Worm (Caenorhabditis elegans) whole organism, young adult: ENCODE results near the gene Y82E9BR.8.

Experiments used
- B0261.1 ChIP-seq: sonication (generic microtip); optimal IDR thresholded peaks from 2 replicates; lab custom pipeline; 2016; ENCODE audit warnings: mild to moderate bottlenecking, missing genetic modification characterization, moderate library complexity, missing compliant biosample characterization
- B0336.3 ChIP-seq: fragments of 200-800 bp; sonication (Bioruptor generic); IDR thresholded peaks from 2 replicates; pipeline ENCODE4 v1.3.6; 2022; ENCODE audit warnings: missing genetic modification characterization, missing compliant biosample characterization
- C06A6.2 ChIP-seq: fragments of 200-800 bp; sonication (Bioruptor generic); conservative IDR thresholded peaks from 2 replicates; pipeline ENCODE4 v1.3.6; 2022; ENCODE audit warnings: missing genetic modification characterization, missing compliant biosample characterization
- F57A8.1 ChIP-seq: fragments of 200-800 bp; sonication (Bioruptor generic); optimal IDR thresholded peaks from 2 replicates; lab custom pipeline; 2018; ENCODE audit warnings: mild to moderate bottlenecking, missing genetic modification characterization, moderate library complexity, missing compliant biosample characterization
- K12H6.12 ChIP-seq: fragments of 200-800 bp; sonication (Bioruptor generic); optimal IDR thresholded peaks from 2 replicates; lab custom pipeline; 2018; ENCODE audit warnings: mild to moderate bottlenecking, missing genetic modification characterization, missing compliant biosample characterization
- Y56A3A.18 ChIP-seq: fragments of 200-800 bp; sonication (Bioruptor generic); IDR thresholded peaks from 2 replicates; pipeline ENCODE4 v1.3.6; 2022; ENCODE audit warnings: missing genetic modification reagents, missing genetic modification characterization, missing compliant biosample characterization
- aptf-3 ChIP-seq: fragments of 200-800 bp; sonication (Bioruptor generic); IDR thresholded peaks from 2 replicates; pipeline ENCODE4 v1.3.6; 2022; ENCODE audit warnings: missing genetic modification characterization, missing compliant biosample characterization
- attf-5 ChIP-seq: fragments of 200-800 bp; sonication (Bioruptor generic); optimal IDR thresholded peaks from 2 replicates; lab custom pipeline; 2018; ENCODE audit warnings: mild to moderate bottlenecking, missing genetic modification characterization, missing compliant biosample characterization
- attf-6 ChIP-seq: fragments of 200-800 bp; sonication (Bioruptor generic); IDR thresholded peaks from 2 replicates; pipeline ENCODE4 v1.3.6; 2022; ENCODE audit warnings: missing genetic modification reagents, missing genetic modification characterization, missing compliant biosample characterization
- bed-1 ChIP-seq: fragments of 200-800 bp; sonication (Bioruptor generic); IDR thresholded peaks from 2 replicates; pipeline ENCODE4 v1.3.6; 2022; ENCODE audit warnings: missing genetic modification reagents, missing genetic modification characterization, missing compliant biosample characterization
- bed-2 ChIP-seq: fragments of 200-800 bp; sonication (Bioruptor generic); IDR thresholded peaks from 2 replicates; pipeline ENCODE4 v1.3.6; 2022; ENCODE audit warnings: missing genetic modification reagents, missing genetic modification characterization, missing compliant biosample characterization
- ceh-100 ChIP-seq: fragments of 200-800 bp; sonication (Bioruptor generic); IDR thresholded peaks from 2 replicates; pipeline ENCODE4 v1.3.6; 2022; ENCODE audit warnings: missing genetic modification reagents, missing genetic modification characterization, missing compliant biosample characterization
- ceh-58 ChIP-seq: fragments of 200-800 bp; sonication (Bioruptor generic); IDR thresholded peaks from 2 replicates; pipeline ENCODE4 v1.3.6; 2022; ENCODE audit warnings: missing genetic modification characterization, missing compliant biosample characterization
- ceh-79 ChIP-seq: sonication (generic microtip); optimal IDR thresholded peaks from 2 replicates; lab custom pipeline; 2017; ENCODE audit warnings: mild to moderate bottlenecking, missing genetic modification characterization, missing compliant biosample characterization
- die-1 ChIP-seq: sonication (generic microtip); optimal IDR thresholded peaks from 2 replicates; lab custom pipeline; 2016; ENCODE audit warnings: missing genotype, mild to moderate bottlenecking, missing genetic modification characterization, missing compliant biosample characterization
- dox-1 ChIP-seq: fragments of 200-800 bp; sonication (Bioruptor generic); IDR thresholded peaks from 2 replicates; pipeline ENCODE4 v1.3.6; 2022; ENCODE audit warnings: missing genetic modification reagents, missing genetic modification characterization, missing compliant biosample characterization
- dpl-1 ChIP-seq: fragments of 150-350 bp; optimal IDR thresholded peaks from 2 replicates; lab custom pipeline; 2014; ENCODE audit warnings: missing biosample characterization, missing genetic modification reagents, missing genetic modification characterization
- efl-1 ChIP-seq: fragments of 150-350 bp; optimal IDR thresholded peaks from 2 replicates; lab custom pipeline; 2014; ENCODE audit warnings: missing biosample characterization, missing genetic modification reagents, missing genetic modification characterization
- egl-18 ChIP-seq: fragments of 200-800 bp; sonication (Bioruptor generic); IDR thresholded peaks from 2 replicates; pipeline ENCODE4 v1.3.6; 2022; ENCODE audit warnings: missing genetic modification reagents, missing genetic modification characterization, missing compliant biosample characterization
- fkh-3 ChIP-seq: sonication (generic microtip); optimal IDR thresholded peaks from 2 replicates; lab custom pipeline; 2016; ENCODE audit warnings: mild to moderate bottlenecking, missing genetic modification characterization, missing compliant biosample characterization
- him-1 ChIP-seq: sonication (generic microtip); optimal IDR thresholded peaks from 2 replicates; lab custom pipeline; 2016; ENCODE audit warnings: missing genotype, missing genetic modification reagents, missing genetic modification characterization, missing compliant biosample characterization
- hlh-26 ChIP-seq: fragments of 200-800 bp; sonication (Bioruptor generic); conservative IDR thresholded peaks from 2 replicates; pipeline ENCODE4 v1.3.6; 2022; ENCODE audit warnings: missing genetic modification reagents, missing genetic modification characterization, missing compliant biosample characterization
- let-607 ChIP-seq, 2 experiments: fragments of 200-800 bp in 1 of 2; sonication (Bioruptor generic) in 1 of 2; sonication (generic microtip) in 1 of 2; optimal IDR thresholded peaks; 2 replicates each; lab custom pipeline; 2016 to 2018; ENCODE audit warnings: mild to moderate bottlenecking in 2 of 2, missing compliant biosample characterization in 2 of 2, missing genetic modification characterization in 2 of 2, moderate library complexity in 2 of 2, missing genotype in 1 of 2
- lin-26 ChIP-seq: fragments of 200-800 bp; sonication (Bioruptor generic); IDR thresholded peaks from 2 replicates; pipeline ENCODE4 v1.3.6; 2022; ENCODE audit warnings: missing genetic modification reagents, missing genetic modification characterization, missing compliant biosample characterization
- lin-35 ChIP-seq, 3 experiments: fragments of 150-350 bp in 2 of 3; sonication (generic microtip) in 1 of 3; optimal IDR thresholded peaks; 2 replicates each; lab custom pipeline; 2014 to 2018; ENCODE audit warnings: missing biosample characterization in 3 of 3, missing genetic modification characterization in 3 of 3, missing genetic modification reagents in 3 of 3
- lin-40 ChIP-seq: sonication (generic microtip); optimal IDR thresholded peaks from 2 replicates; lab custom pipeline; 2016; ENCODE audit warnings: missing genetic modification characterization, mild to moderate bottlenecking, missing compliant biosample characterization, missing genotype, missing genetic modification reagents
- lin-54 ChIP-seq: fragments of 200-800 bp; sonication (Bioruptor generic); optimal IDR thresholded peaks from 2 replicates; lab custom pipeline; 2018; ENCODE audit warnings: mild to moderate bottlenecking, missing genetic modification characterization, missing compliant biosample characterization
- lir-1 ChIP-seq: fragments of 200-800 bp; sonication (Bioruptor generic); conservative IDR thresholded peaks from 2 replicates; pipeline ENCODE4 v1.3.6; 2022; ENCODE audit warnings: missing genetic modification reagents, missing genetic modification characterization, missing compliant biosample characterization
- madf-8 ChIP-seq: fragments of 200-800 bp; sonication (Bioruptor generic); conservative IDR thresholded peaks from 2 replicates; pipeline ENCODE4 v1.3.6; 2022; ENCODE audit warnings: missing genetic modification reagents, missing genetic modification characterization, missing compliant biosample characterization
- nfya-1 ChIP-seq: sonication (generic microtip); optimal IDR thresholded peaks from 2 replicates; lab custom pipeline; 2017; ENCODE audit warnings: antibody characterized with exemption, missing compliant biosample characterization, missing genetic modification characterization, borderline replicate concordance; ENCODE audit not compliant: insufficient read depth
- nfya-2 ChIP-seq: fragments of 200-800 bp; sonication (Bioruptor generic); IDR thresholded peaks from 2 replicates; pipeline ENCODE4 v1.3.6; 2022; ENCODE audit warnings: missing genetic modification reagents, missing genetic modification characterization, missing compliant biosample characterization
- nfyb-1 ChIP-seq: fragments of 200-800 bp; sonication (Bioruptor generic); IDR thresholded peaks from 2 replicates; pipeline ENCODE4 v1.3.6; 2022; ENCODE audit warnings: missing genetic modification reagents, missing genetic modification characterization, missing compliant biosample characterization
- nhr-90 ChIP-seq: sonication (generic microtip); optimal IDR thresholded peaks from 2 replicates; lab custom pipeline; 2016; ENCODE audit warnings: missing genotype, mild to moderate bottlenecking, missing genetic modification characterization, missing compliant biosample characterization
- pbrm-1 ChIP-seq: fragments of 200-800 bp; sonication (Bioruptor generic); IDR thresholded peaks from 2 replicates; pipeline ENCODE4 v1.3.6; 2022; ENCODE audit warnings: missing genetic modification reagents, missing genetic modification characterization, missing compliant biosample characterization
- pha-4 ChIP-seq: fragments of 150-350 bp; sonication (generic microtip); optimal IDR thresholded peaks from 2 replicates; lab custom pipeline; 2014; ENCODE audit warnings: missing biosample characterization, missing genetic modification reagents, missing genetic modification characterization
- rpc-1 ChIP-seq, 2 experiments: fragments of 150-350 bp in 1 of 2; sonication (generic microtip) in 1 of 2; optimal IDR thresholded peaks; 2 replicates each; lab custom pipeline; 2014 to 2018; ENCODE audit warnings: missing biosample characterization in 1 of 2, missing genetic modification characterization in 1 of 2, missing genetic modification reagents in 1 of 2, missing genotype in 1 of 2
- sdz-38 ChIP-seq: sonication (generic microtip); optimal IDR thresholded peaks from 2 replicates; lab custom pipeline; 2016; ENCODE audit warnings: missing genotype, missing genetic modification characterization, missing compliant biosample characterization
- sea-2 ChIP-seq: fragments of 200-800 bp; sonication (Bioruptor generic); IDR thresholded peaks from 2 replicates; pipeline ENCODE4 v1.3.6; 2022; ENCODE audit warnings: missing genetic modification characterization, missing compliant biosample characterization
- snpc-3.4 ChIP-seq: sonication (generic microtip); optimal IDR thresholded peaks from 2 replicates; lab custom pipeline; 2017; ENCODE audit warnings: missing genetic modification characterization, mild to moderate bottlenecking, missing compliant biosample characterization, antibody characterized with exemption, moderate library complexity, missing genotype, missing genetic modification reagents
- somi-1 ChIP-seq: fragments of 200-800 bp; sonication (Bioruptor generic); optimal IDR thresholded peaks from 2 replicates; lab custom pipeline; 2018; ENCODE audit warnings: mild to moderate bottlenecking, missing genetic modification characterization, missing compliant biosample characterization
- tbp1 ChIP-seq: fragments of 200-800 bp; sonication (Bioruptor generic); optimal IDR thresholded peaks from 2 replicates; lab custom pipeline; 2018; ENCODE audit warnings: mild to moderate bottlenecking, missing genetic modification characterization, missing compliant biosample characterization
- ztf-18 ChIP-seq: sonication (generic microtip); optimal IDR thresholded peaks from 2 replicates; lab custom pipeline; 2016; ENCODE audit warnings: missing genotype, mild to moderate bottlenecking, missing genetic modification characterization, missing compliant biosample characterization
- ztf-3 ChIP-seq: fragments of 200-800 bp; sonication (Bioruptor generic); optimal IDR thresholded peaks from 2 replicates; lab custom pipeline; 2018; ENCODE audit warnings: mild to moderate bottlenecking, missing genetic modification characterization, missing compliant biosample characterization
- ztf-6 ChIP-seq: fragments of 200-800 bp; sonication (Bioruptor generic); IDR thresholded peaks from 2 replicates; pipeline ENCODE4 v1.3.6; 2022; ENCODE audit warnings: missing genetic modification reagents, missing genetic modification characterization, missing compliant biosample characterization

The Y82E9BR.8 gene

DNA sequence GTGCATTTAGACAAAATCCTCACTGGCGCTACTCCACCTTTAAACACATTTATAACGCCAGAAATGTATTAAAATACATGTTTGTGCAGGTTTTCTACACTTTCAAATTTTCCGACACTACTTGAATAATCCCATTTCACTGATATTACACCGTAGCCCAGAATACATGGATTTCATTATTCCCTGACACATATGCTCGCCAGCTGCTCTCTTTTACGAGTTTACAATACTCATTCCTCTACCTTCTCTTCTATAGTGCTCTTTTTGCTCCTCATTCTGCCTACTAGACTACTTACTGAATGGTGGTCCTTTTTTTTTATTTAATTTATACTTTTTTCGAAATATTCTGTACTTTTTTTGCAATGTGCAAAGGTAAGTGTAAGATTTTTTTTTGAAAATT lies 14.7 kb upstream of the Y82E9BR.8 start:
- TF ChIP-seq sdz-38 (tag; lab: Kevin White, UChicago) (no peak), nfya-1 (no peak), attf-5 (no peak), somi-1 (GFP tag; lab: Kevin White, UChicago) (no peak), C06A6.2 (no peak), B0336.3 (GFP tag; lab: Robert Waterston, UW) (no peak)

- TF ChIP-seq rpc-1 (optimal IDR thresholded peaks at IDR 0.05; lab: Kevin White, UChicago), result no peak
- TF ChIP-seq rpc-1 (tag; optimal IDR thresholded peaks at IDR 0.05; lab: Kevin White, UChicago), result no peak
- TF ChIP-seq dpl-1 (GFP tag; lab: Kevin White, UChicago), result no peak
- no peak for TF ChIP-seq nfya-2 (GFP tag; lab: Robert Waterston, UW)
- TF ChIP-seq nhr-90 (tag; lab: Kevin White, UChicago), result no peak
- TF ChIP-seq ceh-100 (GFP tag; lab: Robert Waterston, UW), result no peak
- TF ChIP-seq bed-2 (GFP tag; lab: Robert Waterston, UW), result no peak
- no peak for TF ChIP-seq nfya-1
- TF ChIP-seq ztf-3 (GFP tag; lab: Kevin White, UChicago), result no peak
- no peak for TF ChIP-seq K12H6.12
- TF ChIP-seq lin-35 (GFP tag; optimal IDR thresholded peaks at IDR 0.05; lab: Kevin White, UChicago), result no peak
- no peak for TF ChIP-seq madf-8 (GFP tag; lab: Robert Waterston, UW)
- no peak for TF ChIP-seq hlh-26 (GFP tag; lab: Robert Waterston, UW)
Measured at ce11 chrIII:1359669-1360068, 1.8 kb upstream of the Y82E9BR.8 start, which contains the start of gene Y82E9BR.9. Gene Y82E9BR.9, minus strand, starts transcription at chrIII:1359769.

DNA sequence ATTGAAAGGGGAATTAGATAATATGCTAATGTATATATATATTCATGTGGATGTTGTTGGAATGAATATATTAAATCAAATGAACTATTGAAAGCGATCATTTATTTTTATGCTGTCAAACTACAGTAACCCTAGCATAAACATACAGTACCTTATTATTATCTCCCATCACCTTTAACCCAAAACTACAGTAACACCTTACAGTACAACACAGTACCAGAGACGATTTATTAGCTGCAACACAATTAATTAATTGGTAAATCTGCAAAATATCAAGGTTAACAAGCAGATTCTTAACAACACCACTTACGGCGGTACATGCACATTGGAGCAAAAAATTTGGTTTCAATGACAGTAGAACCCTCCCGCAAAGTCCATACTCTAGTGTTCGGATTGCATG lies 2.6 kb downstream of the Y82E9BR.8 start, which contains the start of gene Y82E9BL.1:
Y82E9BL.1 (minus strand) TSS at position 101 of the 400 bp plus-strand sequence.
- TF ChIP-seq nfya-1, result no peak
- TF ChIP-seq snpc-3.4 (tag; lab: Kevin White, UChicago), result no peak
- TF ChIP-seq die-1 (tag; lab: Kevin White, UChicago), result no peak
- TF ChIP-seq lin-40 (tag; lab: Kevin White, UChicago), result no peak
- no peak for TF ChIP-seq pha-4 (tag; lab: Kevin White, UChicago)
- no peak for TF ChIP-seq dox-1 (GFP tag; lab: Robert Waterston, UW)
- TF ChIP-seq C06A6.2, result no peak
- TF ChIP-seq dpl-1 (GFP tag; lab: Kevin White, UChicago), result no peak
- no peak for TF ChIP-seq sea-2 (GFP tag; lab: Robert Waterston, UW)
- no peak for TF ChIP-seq aptf-3 (GFP tag; lab: Robert Waterston, UW)
- no peak for TF ChIP-seq pbrm-1 (GFP tag; lab: Robert Waterston, UW)
- TF ChIP-seq ceh-79 (tag; lab: Kevin White, UChicago), result no peak
- no peak for TF ChIP-seq attf-6 (GFP tag; lab: Robert Waterston, UW)
- no peak for TF ChIP-seq bed-1 (GFP tag; lab: Robert Waterston, UW)
- no peak for TF ChIP-seq let-607 (tag; optimal IDR thresholded peaks at IDR 0.05; lab: Kevin White, UChicago)
- TF ChIP-seq lir-1 (GFP tag; lab: Robert Waterston, UW), result no peak

DNA sequence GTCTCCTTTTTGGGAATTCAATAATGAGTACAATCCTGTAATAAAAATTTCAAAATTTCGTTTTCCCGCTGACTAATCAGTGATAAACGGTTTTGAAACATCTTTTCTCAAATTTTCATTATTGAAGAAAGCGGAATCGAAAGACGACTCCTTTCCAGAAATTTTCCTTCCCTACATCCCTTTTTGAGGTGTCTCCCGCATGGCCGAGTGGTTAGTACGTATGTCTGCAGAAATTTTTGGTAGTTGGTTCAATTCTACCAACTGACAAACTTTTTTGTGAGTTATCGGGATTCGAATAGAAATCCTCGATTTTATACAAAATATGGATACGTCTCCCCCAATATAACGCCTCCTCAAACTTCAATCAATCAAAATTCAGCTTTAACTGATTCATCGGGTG lies 3.4 kb downstream of the Y82E9BR.8 start:
- TF ChIP-seq bed-2 (GFP tag; lab: Robert Waterston, UW), result no peak
- no peak for TF ChIP-seq attf-6 (GFP tag; lab: Robert Waterston, UW)
- TF ChIP-seq ztf-18 (tag; lab: Kevin White, UChicago), result no peak
- no peak for TF ChIP-seq F57A8.1
- no peak for TF ChIP-seq attf-5
- peak; percentile 33 for TF ChIP-seq him-1 (tag; lab: Kevin White, UChicago)
- no peak for TF ChIP-seq Y56A3A.18 (GFP tag; lab: Robert Waterston, UW)
- TF ChIP-seq nfyb-1 (GFP tag; lab: Robert Waterston, UW), result 0 out of 2 replicates have a peak, but pooled peaks have one; percentile 36
- TF ChIP-seq B0261.1, result peak; percentile 68
- peak; percentile 64; the same call in 1 of the 2 replicates for TF ChIP-seq lin-26
- TF ChIP-seq die-1 (tag; lab: Kevin White, UChicago), result peak; percentile 25
- no peak for TF ChIP-seq ztf-6
- TF ChIP-seq fkh-3 (tag; lab: Kevin White, UChicago), result no peak
- no peak for TF ChIP-seq efl-1 (GFP tag; lab: Kevin White, UChicago)
- TF ChIP-seq nfya-2 (GFP tag; lab: Robert Waterston, UW), result no peak
- TF ChIP-seq lin-54 (GFP tag; lab: Kevin White, UChicago), result no peak
- no peak for TF ChIP-seq ceh-58 (GFP tag; lab: Robert Waterston, UW)
- TF ChIP-seq egl-18 (GFP tag; lab: Robert Waterston, UW), result no peak
- TF ChIP-seq tbp1, result peak; percentile 85
